Worm (Caenorhabditis elegans) whole organism, mixed stage, embryonic: ENCODE measurements around the gene Y46G5A.22.

Experiments
- M03D4.4 ChIP-seq: sonication (generic microtip); optimal IDR thresholded peaks from 2 replicates; lab custom pipeline; 2017; ENCODE audit warnings: mild to moderate bottlenecking, missing genetic modification characterization, missing compliant biosample characterization
- bed-3 ChIP-seq: fragments of 200-800 bp; sonication (Bioruptor generic); optimal IDR thresholded peaks from 3 replicates; lab custom pipeline; 2018; ENCODE audit warnings: mild to moderate bottlenecking, missing genetic modification characterization, moderate library complexity, missing compliant biosample characterization
- blmp-1 ChIP-seq: fragments of 150-350 bp; optimal IDR thresholded peaks from 2 replicates; lab custom pipeline; 2014; ENCODE audit warnings: missing biosample characterization, missing genetic modification characterization
- ceh-39 ChIP-seq: fragments of 150-350 bp; optimal IDR thresholded peaks from 2 replicates; lab custom pipeline; 2014; ENCODE audit warnings: missing biosample characterization, missing genetic modification characterization
- ceh-43 ChIP-seq: fragments of 200-800 bp; sonication (Bioruptor generic); optimal IDR thresholded peaks from 2 replicates; lab custom pipeline; 2018; ENCODE audit warnings: mild to moderate bottlenecking, missing genetic modification characterization, moderate library complexity, missing compliant biosample characterization
- ces-1 ChIP-seq: fragments of 150-350 bp; optimal IDR thresholded peaks from 2 replicates; lab custom pipeline; 2014; ENCODE audit warnings: missing biosample characterization, missing genetic modification reagents, missing genetic modification characterization
- cnd-1 ChIP-seq: fragments of 200-800 bp; sonication (Bioruptor generic); optimal IDR thresholded peaks from 2 replicates; lab custom pipeline; 2018; ENCODE audit warnings: mild to moderate bottlenecking, missing genetic modification characterization, missing compliant biosample characterization
- drap-1 ChIP-seq: fragments of 200-800 bp; sonication (Bioruptor generic); optimal IDR thresholded peaks from 3 replicates; lab custom pipeline; 2018; ENCODE audit warnings: mild to moderate bottlenecking, missing genetic modification characterization, missing compliant biosample characterization
- elt-1 ChIP-seq: sonication (generic microtip); optimal IDR thresholded peaks from 2 replicates; lab custom pipeline; 2017; ENCODE audit warnings: missing genetic modification characterization, mild to moderate bottlenecking, missing compliant biosample characterization, antibody characterized with exemption, moderate library complexity, borderline replicate concordance; ENCODE audit not compliant: insufficient read depth
- elt-3 ChIP-seq: fragments of 150-350 bp; optimal IDR thresholded peaks from 2 replicates; lab custom pipeline; 2014; ENCODE audit warnings: missing biosample characterization, missing genetic modification characterization
- flh-1 ChIP-seq: fragments of 200-800 bp; sonication (Bioruptor generic); optimal IDR thresholded peaks from 2 replicates; lab custom pipeline; 2018; ENCODE audit warnings: mild to moderate bottlenecking, missing genetic modification characterization, moderate library complexity, missing compliant biosample characterization
- ham-2 ChIP-seq: fragments of 200-800 bp; sonication (Bioruptor generic); optimal IDR thresholded peaks from 2 replicates; lab custom pipeline; 2018; ENCODE audit warnings: mild to moderate bottlenecking, missing genetic modification characterization, missing compliant biosample characterization
- hlh-1 ChIP-seq: fragments of 150-350 bp; optimal IDR thresholded peaks from 2 replicates; lab custom pipeline; 2014; ENCODE audit warnings: missing biosample characterization, missing genetic modification reagents, missing genetic modification characterization
- lin-13 ChIP-seq: fragments of 150-350 bp; optimal IDR thresholded peaks from 2 replicates; lab custom pipeline; 2014; ENCODE audit warnings: missing biosample characterization, missing genetic modification characterization
- lsy-2 ChIP-seq: fragments of 150-350 bp; optimal IDR thresholded peaks from 2 replicates; lab custom pipeline; 2014; ENCODE audit warnings: missing biosample characterization, missing genetic modification characterization
- mab-5 ChIP-seq: fragments of 150-350 bp; optimal IDR thresholded peaks from 2 replicates; lab custom pipeline; 2014; ENCODE audit warnings: missing biosample characterization, missing genetic modification characterization
- mep-1 ChIP-seq: fragments of 150-350 bp; optimal IDR thresholded peaks from 2 replicates; lab custom pipeline; 2017; ENCODE audit warnings: missing biosample characterization, missing genetic modification reagents, missing genetic modification characterization, inconsistent platforms
- mls-2 ChIP-seq: sonication (generic microtip); optimal IDR thresholded peaks from 2 replicates; lab custom pipeline; 2016; ENCODE audit warnings: mild to moderate bottlenecking, missing genetic modification characterization, moderate library complexity, missing compliant biosample characterization
- nhr-12 ChIP-seq: fragments of 150-350 bp; optimal IDR thresholded peaks from 2 replicates; lab custom pipeline; 2014; ENCODE audit warnings: missing biosample characterization, missing genetic modification characterization
- nhr-2 ChIP-seq: fragments of 150-350 bp; optimal IDR thresholded peaks from 2 replicates; lab custom pipeline; 2014; ENCODE audit warnings: missing biosample characterization, missing genetic modification characterization
- nhr-237 ChIP-seq: fragments of 150-350 bp; optimal IDR thresholded peaks from 2 replicates; lab custom pipeline; 2014; ENCODE audit warnings: missing biosample characterization, missing genetic modification characterization
- nhr-76 ChIP-seq: sonication (generic microtip); optimal IDR thresholded peaks from 2 replicates; lab custom pipeline; 2017; ENCODE audit warnings: missing biosample characterization, missing genetic modification characterization
- sem-2 ChIP-seq: fragments of 200-800 bp; sonication (Bioruptor generic); optimal IDR thresholded peaks from 2 replicates; lab custom pipeline; 2018; ENCODE audit warnings: mild to moderate bottlenecking, missing genetic modification characterization, missing compliant biosample characterization
- snpc-4 ChIP-seq: fragments of 150-350 bp; optimal IDR thresholded peaks from 2 replicates; lab custom pipeline; 2014; ENCODE audit warnings: missing biosample characterization, missing genetic modification characterization
- tbx-8 ChIP-seq: fragments of 200-800 bp; sonication (Bioruptor generic); optimal IDR thresholded peaks from 2 replicates; lab custom pipeline; 2018; ENCODE audit warnings: mild to moderate bottlenecking, missing genetic modification characterization, moderate library complexity, missing compliant biosample characterization
- unc-120 ChIP-seq: sonication (generic microtip); optimal IDR thresholded peaks from 2 replicates; lab custom pipeline; 2017; ENCODE audit warnings: missing genetic modification characterization, missing compliant biosample characterization; ENCODE audit not compliant: poor library complexity, severe bottlenecking
- unc-39 ChIP-seq: fragments of 150-350 bp; optimal IDR thresholded peaks from 2 replicates; lab custom pipeline; 2014; ENCODE audit warnings: missing biosample characterization, missing genetic modification characterization
- unc-62 ChIP-seq: fragments of 150-350 bp; optimal IDR thresholded peaks from 2 replicates; lab custom pipeline; 2014; ENCODE audit warnings: missing biosample characterization, missing genetic modification reagents, missing genetic modification characterization
- zip-8 ChIP-seq: fragments of 150-350 bp; optimal IDR thresholded peaks from 2 replicates; lab custom pipeline; 2014; ENCODE audit warnings: missing biosample characterization, missing genetic modification characterization
- ztf-11 ChIP-seq: fragments of 150-350 bp; optimal IDR thresholded peaks from 2 replicates; lab custom pipeline; 2014; ENCODE audit warnings: missing biosample characterization, missing genetic modification characterization

Y46G5A.22 gene

ce11 chrII:12797211-12797794 lies 21.1 kb downstream of the Y46G5A.22 start:
- peak; percentile 35 for TF ChIP-seq ces-1 (GFP tag; lab: Kevin White, UChicago)
- no peak for TF ChIP-seq zip-8 (tag; lab: Kevin White, UChicago)
- no peak for TF ChIP-seq mls-2 (tag; lab: Kevin White, UChicago)
- TF ChIP-seq cnd-1 (tag; lab: Kevin White, UChicago) = no peak
- TF ChIP-seq mab-5 (tag; lab: Kevin White, UChicago) = no peak
- TF ChIP-seq unc-62 = no peak
- no peak for TF ChIP-seq ceh-43 (GFP tag; lab: Kevin White, UChicago)
- TF ChIP-seq flh-1 (GFP tag; lab: Kevin White, UChicago) = no peak
- TF ChIP-seq, all 35 proteins: peak for 1

DNA sequence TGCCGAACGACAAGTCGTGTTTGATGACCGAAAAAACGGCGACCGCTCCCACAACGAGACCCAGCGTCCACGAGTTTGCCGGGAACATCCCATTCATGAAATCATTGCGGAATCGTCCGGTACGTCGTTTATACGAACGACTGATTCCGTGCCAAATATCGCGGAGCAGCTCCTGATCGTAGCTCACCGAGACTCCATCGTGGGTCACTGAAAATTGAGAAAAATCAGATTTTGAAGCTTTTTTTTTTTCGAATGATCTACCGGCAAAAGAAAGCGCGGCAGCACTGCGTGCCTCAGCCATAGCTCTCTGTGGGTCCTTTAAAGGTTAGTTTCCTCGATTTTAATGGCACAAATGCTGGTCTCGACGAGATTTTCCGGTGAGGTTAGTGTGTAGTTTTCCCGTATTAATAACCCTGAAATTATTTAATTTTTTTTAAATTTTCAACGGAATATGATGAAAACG lies 22.3 kb downstream of the Y46G5A.22 start, which contains the start of gene cpt-1:
TSS of gene cpt-1 (minus strand) at position 413 of the 463 bp plus-strand sequence.
- TF ChIP-seq nhr-12 (tag; lab: Kevin White, UChicago) (no peak), ceh-43 (GFP tag; lab: Kevin White, UChicago) (no peak), ham-2 (GFP tag; lab: Kevin White, UChicago) (no peak), nhr-76 (tag; lab: Kevin White, UChicago) (no peak), elt-3 (tag; lab: Kevin White, UChicago) (no peak), drap-1 (GFP tag; lab: Kevin White, UChicago) (no peak), zip-8 (tag; lab: Kevin White, UChicago) (no peak), lsy-2 (tag; lab: Kevin White, UChicago) (no peak), mab-5 (tag; lab: Kevin White, UChicago) (no peak), unc-62 (no peak), hlh-1 (tag; lab: Kevin White, UChicago) (no peak)

- TF ChIP-seq ces-1 (GFP tag; lab: Kevin White, UChicago) = no peak
- TF ChIP-seq lin-13 (tag; lab: Kevin White, UChicago) = no peak
- TF ChIP-seq drap-1 (GFP tag; lab: Kevin White, UChicago) = no peak
- no peak for TF ChIP-seq ztf-11 (tag; lab: Kevin White, UChicago)
- TF ChIP-seq hlh-1 (tag; lab: Kevin White, UChicago) = no peak
- TF ChIP-seq elt-1 (tag; lab: Kevin White, UChicago) = no peak
- TF ChIP-seq ceh-39 (tag; lab: Kevin White, UChicago) = no peak
- TF ChIP-seq snpc-4 (tag; lab: Kevin White, UChicago) = no peak
- no peak for TF ChIP-seq M03D4.4 (tag; lab: Kevin White, UChicago)
- no peak for TF ChIP-seq unc-39 (tag; lab: Kevin White, UChicago)
- no peak for TF ChIP-seq sem-2 (GFP tag; lab: Kevin White, UChicago)
- no peak for TF ChIP-seq mep-1
Observed at ce11 chrII:12795188-12795587, 23.2 kb downstream of the Y46G5A.22 start.

DNA sequence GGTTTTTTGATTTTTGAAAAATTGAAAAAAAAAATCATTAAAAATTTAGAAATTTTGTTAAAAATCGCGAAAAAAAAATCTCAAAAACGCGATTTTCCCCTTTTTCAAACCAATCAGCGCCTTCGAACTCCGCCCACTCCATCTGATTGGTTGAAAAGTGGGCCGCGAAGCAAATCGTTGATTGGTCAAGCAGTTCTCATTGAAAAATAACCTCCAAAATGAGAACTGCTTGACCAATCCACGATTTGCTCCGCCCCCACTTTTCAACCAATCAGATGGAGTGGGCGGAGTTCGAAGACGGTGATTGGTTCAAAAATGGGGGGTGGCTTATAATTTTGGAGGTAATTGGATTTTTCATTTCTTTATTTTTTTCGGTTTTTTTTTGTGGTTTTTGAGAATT lies 28.0 kb downstream of the Y46G5A.22 start:
- no peak for TF ChIP-seq ham-2 (GFP tag; lab: Kevin White, UChicago)
- TF ChIP-seq blmp-1 (tag; lab: Kevin White, UChicago) = no peak
- no peak for TF ChIP-seq lsy-2 (tag; lab: Kevin White, UChicago)
- TF ChIP-seq nhr-237 (tag; lab: Kevin White, UChicago) = no peak
- TF ChIP-seq elt-1 (tag; lab: Kevin White, UChicago) = no peak
- no peak for TF ChIP-seq snpc-4 (tag; lab: Kevin White, UChicago)
- no peak for TF ChIP-seq tbx-8 (GFP tag; lab: Kevin White, UChicago)
- no peak for TF ChIP-seq mep-1
- TF ChIP-seq flh-1 (GFP tag; lab: Kevin White, UChicago) = no peak
- TF ChIP-seq bed-3 (GFP tag; lab: Kevin White, UChicago) = no peak
- TF ChIP-seq nhr-76 (tag; lab: Kevin White, UChicago) = no peak
- TF ChIP-seq nhr-2 (tag; lab: Kevin White, UChicago) = no peak
- no peak for TF ChIP-seq ztf-11 (tag; lab: Kevin White, UChicago)
- TF ChIP-seq unc-120 (tag; lab: Kevin White, UChicago) = no peak
- no peak for TF ChIP-seq sem-2 (GFP tag; lab: Kevin White, UChicago)

DNA sequence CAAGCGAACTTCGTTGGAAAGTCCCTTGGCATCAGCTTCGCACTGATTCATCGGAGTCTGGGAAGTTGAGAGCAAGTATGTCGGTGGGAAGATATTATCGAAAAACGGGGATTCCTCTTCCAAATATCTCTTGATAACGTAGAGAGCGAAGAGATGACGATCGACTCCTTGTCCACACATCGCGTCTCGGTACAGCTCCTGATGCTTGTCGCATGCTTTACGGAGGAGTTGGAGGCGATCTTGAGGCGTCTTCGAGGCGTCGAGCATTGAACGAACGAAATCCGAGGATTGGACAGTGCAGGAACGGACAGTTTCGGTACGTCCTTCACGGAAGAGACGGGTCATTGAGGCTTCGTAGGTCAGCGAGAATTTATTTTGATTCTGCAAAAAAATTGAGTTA lies 28.9 kb downstream of the Y46G5A.22 start:
- TF ChIP-seq blmp-1 (tag; lab: Kevin White, UChicago) (no peak), nhr-76 (tag; lab: Kevin White, UChicago) (no peak), elt-3 (tag; lab: Kevin White, UChicago) (no peak), ces-1 (GFP tag; lab: Kevin White, UChicago) (no peak), lin-13 (tag; lab: Kevin White, UChicago) (no peak)
